Worm (Caenorhabditis elegans) whole organism, midembryonic: ENCODE results near the gene grd-14.

ENCODE experiments used
- cog-1 ChIP-seq: sonication (generic microtip); optimal IDR thresholded peaks from 2 replicates; lab custom pipeline; 2016; ENCODE audit warnings: missing genetic modification characterization, missing compliant biosample characterization
- klf-2 ChIP-seq: fragments of 200-800 bp; sonication (Bioruptor generic); conservative IDR thresholded peaks from 2 replicates; pipeline ENCODE4 v1.3.6; 2022; ENCODE audit warnings: missing genetic modification reagents, missing genetic modification characterization, missing compliant biosample characterization
- med-1 ChIP-seq: sonication (generic microtip); optimal IDR thresholded peaks from 2 replicates; lab custom pipeline; 2017; ENCODE audit warnings: missing genetic modification characterization, mild to moderate bottlenecking, missing compliant biosample characterization, antibody characterized with exemption, missing genetic modification reagents; ENCODE audit not compliant: insufficient read depth
- ref-1 ChIP-seq: fragments of 200-800 bp; sonication (Bioruptor generic); conservative IDR thresholded peaks from 2 replicates; pipeline ENCODE4 v1.3.6; 2022; ENCODE audit warnings: missing genetic modification reagents, missing genetic modification characterization, missing compliant biosample characterization

ce11 chrX:8473468-8473867, 26.4 kb upstream of the grd-14 start:
- TF ChIP-seq med-1 (GFP tag; lab: Kevin White, UChicago) (no peak), cog-1 (tag; lab: Kevin White, UChicago) (no peak), ref-1 (GFP tag; lab: Robert Waterston, UW) (no peak), klf-2 (no peak)
